Fruit fly (Drosophila melanogaster): ENCODE measurements around the gene Fdx2.

The Fdx2 gene

dm6 chr3L:4269920-4270319, 22.4 kb upstream of the Fdx2 start (continued):
- TF ChIP-seq Opbp (GFP tag; IDR thresholded peaks at IDR 0.05; ENCODE audit: partially characterized antibody) = no peak
- TF ChIP-seq repo (GFP tag; optimal IDR thresholded peaks at IDR 0.05) = no peak
- TF ChIP-seq salm (tag; optimal IDR thresholded peaks at IDR 0.05) = peak; percentile 62
- TF ChIP-seq CG34376 (GFP tag; optimal IDR thresholded peaks at IDR 0.05) = no peak
- TF ChIP-seq HLH54F (GFP tag; optimal IDR thresholded peaks at IDR 0.05) = no peak
- peak; percentile 56; the same call in 1 of the 2 replicates for TF ChIP-seq vvl (GFP tag; IDR thresholded peaks at IDR 0.05)
- no peak for TF ChIP-seq chif (GFP tag; optimal IDR thresholded peaks at IDR 0.05)
- TF ChIP-seq hth (optimal IDR thresholded peaks at IDR 0.05) = no peak
- no peak for TF ChIP-seq Sox102F (GFP tag; optimal IDR thresholded peaks at IDR 0.05)
- TF ChIP-seq wor (GFP tag; IDR thresholded peaks at IDR 0.05) = peak; percentile 38; the same call in 1 of the 2 replicates
- no peak for TF ChIP-seq HLHmδ (GFP tag; optimal IDR thresholded peaks at IDR 0.05)
- no peak for TF ChIP-seq Myb (GFP tag; optimal IDR thresholded peaks at IDR 0.05)
- TF ChIP-seq CG17328 (GFP tag; IDR thresholded peaks at IDR 0.05) = peak; percentile 31; the same call in 1 of the 2 replicates
- no peak for TF ChIP-seq MBD-R2 (GFP tag; IDR thresholded peaks at IDR 0.05)
- TF ChIP-seq CG18619 (GFP tag; optimal IDR thresholded peaks at IDR 0.05) = peak; percentile 17
- TF ChIP-seq Sox100B (GFP tag; optimal IDR thresholded peaks at IDR 0.05) = peak; percentile 84
- peak; percentile 82 for TF ChIP-seq CG10979 (tag; optimal IDR thresholded peaks at IDR 0.05)
- peak; percentile 47 for TF ChIP-seq CG6683 (GFP tag; optimal IDR thresholded peaks at IDR 0.05)
- peak; percentile 68 for TF ChIP-seq dmrt11E (tag; optimal IDR thresholded peaks at IDR 0.05)
- TF ChIP-seq Dp (GFP tag; optimal IDR thresholded peaks at IDR 0.05) = no peak
- TF ChIP-seq CoRest (tag; optimal IDR thresholded peaks at IDR 0.05) = peak; percentile 84
- no peak for TF ChIP-seq pb (GFP tag; optimal IDR thresholded peaks at IDR 0.05)
- TF ChIP-seq Trl (optimal IDR thresholded peaks at IDR 0.05) = no peak
- TF ChIP-seq Trl (GFP tag; optimal IDR thresholded peaks at IDR 0.05) = no peak
- peak; percentile 70 for TF ChIP-seq HLH3B (GFP tag; IDR thresholded peaks at IDR 0.05)
- no peak for TF ChIP-seq knrl (GFP tag; IDR thresholded peaks at IDR 0.05; ENCODE audit: partially characterized antibody)
- peak; percentile 82 for TF ChIP-seq CG13424 (tag; optimal IDR thresholded peaks at IDR 0.05)
- TF ChIP-seq CG30431 (GFP tag; optimal IDR thresholded peaks at IDR 0.05) = peak; percentile 23
- TF ChIP-seq CG4707 (GFP tag; optimal IDR thresholded peaks at IDR 0.05) = peak; percentile 33
- TF ChIP-seq sr (GFP tag; IDR thresholded peaks at IDR 0.05) = no peak
- TF ChIP-seq CG10321 (GFP tag; IDR thresholded peaks at IDR 0.05) = 0 out of 2 replicates have a peak, but pooled peaks have one; percentile 17
- no peak for TF ChIP-seq CG8765 (GFP tag; IDR thresholded peaks at IDR 0.05)
- no peak for TF ChIP-seq CG16863 (GFP tag; optimal IDR thresholded peaks at IDR 0.05)
- no peak for TF ChIP-seq sc (optimal IDR thresholded peaks at IDR 0.05)
- peak; percentile 44 for TF ChIP-seq sc (GFP tag; optimal IDR thresholded peaks at IDR 0.05)
- no peak for TF ChIP-seq luna (GFP tag; optimal IDR thresholded peaks at IDR 0.05)
- TF ChIP-seq CG31441 (GFP tag; IDR thresholded peaks at IDR 0.05) = peak; percentile 86
- peak; percentile 21 for TF ChIP-seq jing (GFP tag; optimal IDR thresholded peaks at IDR 0.05)
- no peak for TF ChIP-seq Lpt (GFP tag; optimal IDR thresholded peaks at IDR 0.05)
- TF ChIP-seq run (tag; optimal IDR thresholded peaks at IDR 0.05) = peak; percentile 72
- peak; percentile 73 for TF ChIP-seq CG14710 (tag; optimal IDR thresholded peaks at IDR 0.05)
- TF ChIP-seq her (GFP tag; optimal IDR thresholded peaks at IDR 0.05) = no peak
- no peak; the same call in 1 of the 2 replicates for TF ChIP-seq Awh (GFP tag; IDR thresholded peaks at IDR 0.05)
- TF ChIP-seq B-H2 (GFP tag; optimal IDR thresholded peaks at IDR 0.05) = no peak
- TF ChIP-seq Atf3 (GFP tag; optimal IDR thresholded peaks at IDR 0.05) = no peak
- TF ChIP-seq gt (GFP tag; IDR thresholded peaks at IDR 0.05) = 0 out of 2 replicates have a peak, but pooled peaks have one; percentile 7
- 0 out of 2 replicates have a peak, but pooled peaks have one; percentile 32 for TF ChIP-seq al (GFP tag; IDR thresholded peaks at IDR 0.05)
- TF ChIP-seq seq (GFP tag; IDR thresholded peaks at IDR 0.05) = peak; percentile 62; the same call in 1 of the 2 replicates
- TF ChIP-seq CG33557 (GFP tag; optimal IDR thresholded peaks at IDR 0.05) = peak; percentile 69
- peak; percentile 35; the same call in 1 of the 2 replicates for TF ChIP-seq CG14667 (GFP tag; IDR thresholded peaks at IDR 0.05)
- no peak for TF ChIP-seq en (GFP tag; optimal IDR thresholded peaks at IDR 0.05)
- peak; percentile 43; the same call in 1 of the 2 replicates for TF ChIP-seq CG32532 (GFP tag; IDR thresholded peaks at IDR 0.05)
- no peak for TF ChIP-seq fru (optimal IDR thresholded peaks at IDR 0.05)
